Worm (Caenorhabditis elegans) whole organism, dauer: ENCODE measurements around the gene Y36E3A.2.

Source experiments
- unc-62 ChIP-seq: sonication (generic microtip); optimal IDR thresholded peaks from 2 replicates; lab custom pipeline; 2017; ENCODE audit warnings: missing biosample characterization, missing genetic modification reagents, missing genetic modification characterization

The Y36E3A.2 gene

ce11 chrV:15404859-15405258 lies 21.0 kb upstream of the Y36E3A.2 start, which contains the start of gene srh-258:
Gene srh-258, plus strand, starts transcription at chrV:15405159.
- no peak for TF ChIP-seq unc-62 (GFP tag; lab: Kevin White, UChicago)

- TF ChIP-seq unc-62 (GFP tag; lab: Kevin White, UChicago): no peak
Observed at ce11 chrV:15406928-15407327, 18.9 kb upstream of the Y36E3A.2 start, which contains the start of gene srh-257. Gene srh-257, plus strand, starts transcription at chrV:15407228.

- no peak for TF ChIP-seq unc-62 (GFP tag; lab: Kevin White, UChicago)
Observed at ce11 chrV:15412625-15413024, 13.2 kb upstream of the Y36E3A.2 start, which contains the start of gene srbc-63. Gene srbc-63, minus strand, starts transcription at chrV:15412725.

ce11 chrV:15413847-15414246 lies 12.0 kb upstream of the Y36E3A.2 start, which contains the start of gene srh-264:
Gene srh-264, plus strand, starts transcription at chrV:15414147.
- no peak for TF ChIP-seq unc-62 (GFP tag; lab: Kevin White, UChicago)

ce11 chrV:15415951-15416350 lies 9.9 kb upstream of the Y36E3A.2 start, which contains the start of gene srh-265:
Gene srh-265, plus strand, starts transcription at chrV:15416251.
- TF ChIP-seq unc-62 (GFP tag; lab: Kevin White, UChicago): no peak

DNA sequence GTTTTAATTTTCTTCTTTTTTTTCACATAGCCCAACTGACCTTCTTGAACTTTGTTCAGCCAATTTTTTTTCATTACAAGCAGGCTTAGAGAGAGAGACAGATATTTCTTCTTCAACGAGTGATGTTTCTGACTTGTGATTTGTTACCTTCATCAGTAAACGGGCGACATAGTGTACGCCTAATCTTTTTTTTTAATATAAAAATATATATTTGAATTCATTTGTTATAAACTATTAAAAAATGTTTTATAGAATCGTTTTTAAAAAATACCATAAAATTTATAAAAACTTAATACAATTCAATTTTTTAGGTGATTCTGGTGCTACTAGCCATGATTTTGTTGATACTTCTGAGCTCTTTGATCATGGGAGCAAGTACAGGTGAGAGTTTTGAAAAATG lies 8.0 kb upstream of the Y36E3A.2 start, which contains the start of gene T06E6.10:
T06E6.10 (plus strand) TSS at position 301 of the 400 bp plus-strand sequence.
- TF ChIP-seq unc-62 (GFP tag; lab: Kevin White, UChicago): no peak

DNA sequence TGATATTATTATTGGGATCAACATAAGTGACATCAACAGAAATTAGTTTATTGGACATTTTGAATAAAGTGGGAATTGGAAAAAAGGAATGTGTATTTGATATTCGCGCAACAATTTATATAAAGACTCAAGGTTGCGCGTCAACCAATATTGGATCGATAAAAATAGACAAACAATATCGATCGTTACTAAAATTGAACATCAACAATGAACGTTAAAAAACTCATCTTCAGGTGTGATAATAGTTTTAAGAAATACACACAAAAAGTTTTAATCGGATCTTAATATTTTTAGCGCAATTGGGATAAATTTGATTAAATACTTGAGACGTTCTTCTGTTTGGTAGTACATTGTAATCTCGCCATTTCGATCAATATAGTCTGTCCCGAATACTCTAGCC lies 2.2 kb upstream of the Y36E3A.2 start, which contains the start of gene fbxa-104:
fbxa-104 (minus strand) TSS at position 83 of the 400 bp plus-strand sequence.
- TF ChIP-seq unc-62 (GFP tag; lab: Kevin White, UChicago): no peak

ce11 chrV:15426944-15427343 lies 1.1 kb downstream of the Y36E3A.2 start, which contains the start of gene fbxa-209:
Gene fbxa-209, minus strand, starts transcription at chrV:15427044.
- no peak for TF ChIP-seq unc-62 (GFP tag; lab: Kevin White, UChicago)

DNA sequence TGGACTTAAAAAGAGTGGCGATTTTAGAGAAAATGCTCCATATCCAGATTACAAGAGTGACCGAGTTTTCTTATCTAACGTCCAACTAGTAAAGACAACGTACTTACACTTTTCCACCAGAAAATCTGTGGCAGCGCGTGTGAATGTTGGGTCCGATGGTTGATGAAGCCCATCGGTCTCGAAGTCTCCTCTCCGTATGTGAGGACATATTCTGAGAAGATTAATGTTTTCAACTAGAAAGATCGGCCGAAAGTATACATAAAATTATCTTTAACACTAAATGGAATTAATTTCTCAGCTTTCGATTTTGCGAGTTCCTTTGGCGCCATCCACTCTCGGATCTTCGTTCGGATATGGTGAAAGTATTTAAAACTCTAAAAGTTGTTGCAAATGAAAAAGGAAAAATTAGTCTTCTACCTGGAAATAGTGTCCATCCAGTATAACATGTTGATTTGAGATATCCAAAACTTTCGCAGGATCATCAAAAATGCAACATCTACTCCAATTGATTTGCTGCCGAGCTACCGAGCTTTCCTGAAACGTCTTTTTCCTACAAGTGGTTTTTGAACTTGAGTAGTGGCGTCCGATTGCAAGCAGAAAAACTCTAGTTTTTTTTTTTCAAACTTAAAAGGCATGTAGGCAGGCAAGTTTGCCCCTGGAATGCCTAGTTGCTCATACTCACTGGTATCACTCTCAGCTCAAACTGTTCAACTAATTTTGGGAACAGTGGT lies 5.6 kb downstream of the Y36E3A.2 start:
- no peak for TF ChIP-seq unc-62 (GFP tag; lab: Kevin White, UChicago)

DNA sequence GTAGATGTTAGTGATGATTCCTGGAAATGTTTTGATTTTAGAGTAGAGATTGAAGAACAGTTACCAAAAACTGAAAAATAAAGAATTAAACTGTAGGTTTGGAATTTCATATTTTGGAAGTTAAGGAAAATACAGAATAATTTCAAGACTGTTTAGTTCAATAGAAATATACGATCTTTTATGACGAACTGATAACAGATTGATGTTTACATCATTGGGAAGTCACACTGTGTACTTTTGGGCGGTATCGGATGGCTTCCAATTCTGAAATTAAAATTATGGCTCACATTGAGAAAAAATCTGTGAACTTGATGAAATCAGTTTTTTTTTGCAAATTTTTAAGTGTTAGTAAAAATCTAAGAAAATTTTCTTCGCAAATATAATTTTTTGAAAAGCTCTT lies 6.6 kb downstream of the Y36E3A.2 start, which contains the start of gene T26H5.8:
T26H5.8 (minus strand) TSS at position 270 of the 400 bp plus-strand sequence.
- TF ChIP-seq unc-62 (GFP tag; lab: Kevin White, UChicago): no peak

- no peak for TF ChIP-seq unc-62 (GFP tag; lab: Kevin White, UChicago)
Observed at ce11 chrV:15434647-15435046, 8.8 kb downstream of the Y36E3A.2 start.

DNA sequence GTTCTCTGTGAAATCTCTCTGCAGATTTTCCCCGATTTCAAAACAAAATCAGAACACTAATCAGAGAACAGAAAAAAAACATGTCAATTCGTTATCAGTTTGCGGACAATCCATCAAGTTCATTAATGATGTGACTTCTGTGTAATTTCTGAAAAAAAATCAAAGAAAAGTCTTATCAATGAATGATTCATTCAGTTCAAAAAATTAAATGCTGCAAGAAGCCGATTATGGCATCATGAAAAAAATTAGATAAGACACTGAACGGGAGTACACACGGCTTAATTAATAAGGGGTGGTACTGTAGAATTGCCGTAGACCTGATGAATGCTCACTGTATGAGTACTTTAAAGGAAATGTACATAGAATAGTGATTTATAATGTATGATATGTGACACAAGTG lies 10.3 kb downstream of the Y36E3A.2 start:
- TF ChIP-seq unc-62 (GFP tag; lab: Kevin White, UChicago): no peak

DNA sequence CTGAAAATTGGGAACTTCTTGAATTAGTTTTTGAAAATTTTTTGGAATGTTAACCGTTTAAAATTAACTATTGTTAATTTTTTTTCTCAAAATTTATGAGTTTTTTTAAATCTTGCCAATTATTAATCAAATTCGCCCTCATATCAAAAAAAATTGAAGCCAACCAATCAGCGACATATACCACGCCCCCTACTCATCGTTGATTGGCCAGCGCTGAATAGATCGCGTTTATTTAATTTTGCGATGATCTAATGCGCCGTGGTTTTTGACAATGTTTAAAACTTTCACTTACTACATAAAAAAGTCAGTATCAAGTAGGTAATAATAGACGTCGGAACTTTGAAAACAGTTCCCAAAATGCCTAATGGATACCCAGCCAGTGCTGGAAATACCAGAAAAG lies 16.5 kb downstream of the Y36E3A.2 start:
- TF ChIP-seq unc-62 (GFP tag; lab: Kevin White, UChicago): no peak

ce11 chrV:15443708-15444107 lies 17.9 kb downstream of the Y36E3A.2 start, which contains the start of gene T26H5.10:
Gene T26H5.10, minus strand, starts transcription at chrV:15443808.
- no peak for TF ChIP-seq unc-62 (GFP tag; lab: Kevin White, UChicago)

- TF ChIP-seq unc-62 (GFP tag; lab: Kevin White, UChicago): no peak
Observed at ce11 chrV:15444188-15444587, 18.3 kb downstream of the Y36E3A.2 start, which contains the start of gene T26H5.11. Gene T26H5.11, minus strand, starts transcription at chrV:15444288.

- TF ChIP-seq unc-62 (GFP tag; lab: Kevin White, UChicago): no peak
Observed at ce11 chrV:15444615-15445014, 18.8 kb downstream of the Y36E3A.2 start, which contains the start of gene T26H5.9. Gene T26H5.9, plus strand, starts transcription at chrV:15444916.
